Fruit fly (Drosophila melanogaster) whole organism, pupa: ENCODE results near the gene CG31454.

Experiments used
- CG15710 ChIP-seq: fragments of 200-800 bp; sonication (Bioruptor generic); optimal IDR thresholded peaks from 2 replicates; lab custom pipeline; 2018; ENCODE audit warnings: missing biosample characterization, mild to moderate bottlenecking, missing genetic modification characterization, moderate library complexity
- CG34367 ChIP-seq: fragments of 200-800 bp; sonication (Bioruptor generic); optimal IDR thresholded peaks from 2 replicates; lab custom pipeline; 2018; ENCODE audit warnings: missing biosample characterization, mild to moderate bottlenecking, missing genetic modification characterization
- CG4496 ChIP-seq: fragments of 200-800 bp; sonication (Bioruptor generic); IDR thresholded peaks from 3 replicates; pipeline ENCODE4 v1.3.6; 2022; ENCODE audit warnings: missing biosample characterization, missing genetic modification characterization
- CG9948 ChIP-seq: fragments of 200-800 bp; sonication (Bioruptor generic); optimal IDR thresholded peaks from 2 replicates; lab custom pipeline; 2018; ENCODE audit warnings: missing biosample characterization, mild to moderate bottlenecking, missing genetic modification characterization, moderate library complexity
- EcR ChIP-seq: fragments of 200-800 bp; sonication (Bioruptor generic); optimal IDR thresholded peaks from 3 replicates; lab custom pipeline; 2019; ENCODE audit warnings: missing biosample characterization, missing genetic modification characterization, mild to moderate bottlenecking, moderate library complexity, missing genetic modification reagents
- Snoo ChIP-seq: fragments of 200-800 bp; sonication (Bioruptor generic); optimal IDR thresholded peaks from 3 replicates; lab custom pipeline; 2017; ENCODE audit warnings: missing biosample characterization, mild to moderate bottlenecking, missing genetic modification characterization, inconsistent platforms
- rn ChIP-seq: fragments of 200-800 bp; sonication (Bioruptor generic); IDR thresholded peaks from 2 replicates; pipeline ENCODE4 v1.3.6; 2022; ENCODE audit warnings: missing biosample characterization, missing genetic modification characterization

DNA sequence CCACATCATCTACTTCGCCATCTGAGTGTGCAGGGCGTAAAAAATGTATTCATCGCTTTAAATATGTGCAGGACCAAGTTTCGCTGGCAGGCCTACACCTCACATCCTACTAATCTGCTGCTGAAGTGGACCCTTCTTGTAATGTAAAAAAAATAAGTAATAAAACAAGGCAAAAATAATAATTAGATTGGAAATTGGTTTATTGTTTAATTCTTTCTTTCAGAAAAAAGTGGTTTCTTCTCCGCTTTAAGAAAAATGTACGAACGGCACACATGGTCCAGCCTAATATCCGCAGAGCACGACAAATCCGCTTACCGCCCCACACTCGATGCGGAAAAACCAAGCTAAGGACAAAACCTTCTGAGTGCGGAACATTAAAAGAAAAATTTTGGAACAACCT, 24.5 kb downstream of the CG31454 start:
- TF ChIP-seq rn (GFP tag; lab: Robert Waterston, UW), result no peak
- no peak for TF ChIP-seq CG9948 (tag; lab: Kevin White, UChicago)
- TF ChIP-seq Snoo, result no peak
- no peak for TF ChIP-seq CG4496 (GFP tag; lab: Robert Waterston, UW)
- no peak for TF ChIP-seq CG15710
- no peak for TF ChIP-seq EcR (GFP tag; lab: Kevin White, UChicago)
- TF ChIP-seq CG34367 (tag; lab: Kevin White, UChicago), result no peak
